Worm (Caenorhabditis elegans): ENCODE measurements around the gene Y111B2A.2.
"Not testable (repeated sequence)": the region's sequence is repeated elsewhere in the genome, so short reads cannot be mapped to it uniquely, and the experiment has no call there.

ce11 chrIII:12530501-12530900 is 34.6 kb downstream of the Y111B2A.2 start:
- TF ChIP-seq snpc-4 (GFP tag; optimal IDR thresholded peaks at IDR 0.05); snpc-4 (tag; optimal IDR thresholded peaks at IDR 0.05); hmg-20 (GFP tag; IDR thresholded peaks at IDR 0.05); B0336.3 (GFP tag; IDR thresholded peaks at IDR 0.05): not testable (repeated sequence)
